Fruit fly (Drosophila melanogaster) whole organism, embryonic: Measurements from ENCODE around the gene CG42814.

Experiments
- Bgb ChIP-seq: fragments of 200-800 bp; sonication (Bioruptor generic); IDR thresholded peaks from 2 replicates; pipeline ENCODE4 v1.3.6; 2022; ENCODE audit warnings: missing biosample characterization, missing genetic modification characterization; ENCODE audit not compliant: partially characterized antibody
- BtbVII ChIP-seq: fragments of 200-800 bp; sonication (Bioruptor generic); optimal IDR thresholded peaks from 3 replicates; lab custom pipeline; 2017; ENCODE audit warnings: missing biosample characterization, mild to moderate bottlenecking, missing genetic modification characterization
- CG10147 ChIP-seq: fragments of 200-800 bp; sonication (Bioruptor generic); optimal IDR thresholded peaks from 2 replicates; lab custom pipeline; 2019; ENCODE audit warnings: missing biosample characterization, mild to moderate bottlenecking, missing genetic modification characterization, moderate library complexity
- CG11696 ChIP-seq: fragments of 200-800 bp; sonication (Bioruptor generic); IDR thresholded peaks from 2 replicates; pipeline ENCODE4 v1.3.6; 2022; ENCODE audit warnings: missing biosample characterization, missing genetic modification characterization
- CG12769 ChIP-seq: fragments of 200-800 bp; sonication (Bioruptor generic); optimal IDR thresholded peaks from 2 replicates; lab custom pipeline; 2019; ENCODE audit warnings: missing biosample characterization, mild to moderate bottlenecking, missing genetic modification characterization, moderate library complexity
- CG14050 ChIP-seq: fragments of 200-800 bp; sonication (Bioruptor generic); IDR thresholded peaks from 3 replicates; pipeline ENCODE4 v1.3.6; 2022; ENCODE audit warnings: missing biosample characterization, missing genetic modification characterization
- CG15601 ChIP-seq: fragments of 200-800 bp; sonication (Bioruptor generic); optimal IDR thresholded peaks from 3 replicates; lab custom pipeline; 2019; ENCODE audit warnings: missing biosample characterization, mild to moderate bottlenecking, missing genetic modification characterization, moderate library complexity
- CG17328 ChIP-seq: fragments of 200-800 bp; sonication (Bioruptor generic); IDR thresholded peaks from 2 replicates; pipeline ENCODE4 v1.3.6; 2022; ENCODE audit warnings: missing biosample characterization, missing genetic modification characterization
- CG17568 ChIP-seq: fragments of 200-800 bp; sonication (Bioruptor generic); optimal IDR thresholded peaks from 2 replicates; lab custom pipeline; 2018; ENCODE audit warnings: missing biosample characterization, mild to moderate bottlenecking, missing genetic modification characterization, moderate library complexity
- CG18011 ChIP-seq: fragments of 200-800 bp; sonication (Bioruptor generic); optimal IDR thresholded peaks from 2 replicates; lab custom pipeline; 2017; ENCODE audit warnings: missing biosample characterization, missing genetic modification characterization, mild to moderate bottlenecking, moderate library complexity, missing genotype
- CG34376 ChIP-seq: fragments of 200-800 bp; sonication (Bioruptor generic); optimal IDR thresholded peaks from 2 replicates; lab custom pipeline; 2018; ENCODE audit warnings: missing biosample characterization, mild to moderate bottlenecking, missing genetic modification characterization
- CG4282 ChIP-seq: fragments of 200-800 bp; sonication (Bioruptor generic); optimal IDR thresholded peaks from 2 replicates; lab custom pipeline; 2016; ENCODE audit warnings: missing biosample characterization, missing genetic modification characterization
- CG7963 ChIP-seq: fragments of 200-800 bp; sonication (Bioruptor generic); IDR thresholded peaks from 3 replicates; pipeline ENCODE4 v1.3.6; 2022; ENCODE audit warnings: missing biosample characterization, missing genetic modification characterization; ENCODE audit not compliant: partially characterized antibody
- CG8388 ChIP-seq: fragments of 200-800 bp; sonication (Bioruptor generic); optimal IDR thresholded peaks from 2 replicates; lab custom pipeline; 2019; ENCODE audit warnings: missing biosample characterization, mild to moderate bottlenecking, missing genetic modification characterization, moderate library complexity
- CkIIα-i1 ChIP-seq: fragments of 200-800 bp; sonication (Bioruptor generic); IDR thresholded peaks from 2 replicates; pipeline ENCODE4 v1.3.6; 2022; ENCODE audit warnings: missing biosample characterization, missing genetic modification characterization
- CoRest ChIP-seq: fragments of 200-800 bp; sonication (Bioruptor generic); optimal IDR thresholded peaks from 3 replicates; lab custom pipeline; 2018; ENCODE audit warnings: missing biosample characterization, mild to moderate bottlenecking, missing genetic modification characterization, moderate library complexity
- D19A ChIP-seq: fragments of 200-800 bp; optimal IDR thresholded peaks from 3 replicates; lab custom pipeline; 2019; ENCODE audit warnings: missing biosample characterization, mild to moderate bottlenecking, missing genetic modification characterization, moderate library complexity
- D19B ChIP-seq: fragments of 200-800 bp; sonication (Bioruptor generic); optimal IDR thresholded peaks from 2 replicates; lab custom pipeline; 2017; ENCODE audit warnings: missing biosample characterization, mild to moderate bottlenecking, missing genetic modification characterization
- Dip3 ChIP-seq: fragments of 200-800 bp; sonication (Bioruptor generic); optimal IDR thresholded peaks from 3 replicates; lab custom pipeline; 2016; ENCODE audit warnings: missing biosample characterization, missing genetic modification characterization
- Elba2 ChIP-seq: fragments of 200-800 bp; sonication (Bioruptor generic); optimal IDR thresholded peaks from 3 replicates; lab custom pipeline; 2016; ENCODE audit warnings: missing biosample characterization, missing genetic modification characterization
- Gug ChIP-seq: fragments of 200-800 bp; sonication (Bioruptor generic); IDR thresholded peaks from 4 replicates; pipeline ENCODE4 v1.3.6; 2022; ENCODE audit warnings: missing biosample characterization, missing genetic modification characterization
- H2.0 ChIP-seq: fragments of 200-800 bp; sonication (Bioruptor generic); IDR thresholded peaks from 2 replicates; pipeline ENCODE4 v1.3.6; 2022; ENCODE audit warnings: missing biosample characterization, missing genetic modification characterization
- Hsf ChIP-seq: fragments of 200-800 bp; sonication (Bioruptor generic); optimal IDR thresholded peaks from 3 replicates; lab custom pipeline; 2016; ENCODE audit warnings: missing biosample characterization, missing genetic modification characterization
- Jarid2 ChIP-seq: fragments of 200-800 bp; sonication (Bioruptor generic); optimal IDR thresholded peaks from 3 replicates; lab custom pipeline; 2017; ENCODE audit warnings: mild to moderate bottlenecking, missing biosample characterization, missing genetic modification reagents, missing genetic modification characterization
- Lhr ChIP-seq: fragments of 200-800 bp; sonication (Bioruptor generic); optimal IDR thresholded peaks from 3 replicates; lab custom pipeline; 2017; ENCODE audit warnings: mild to moderate bottlenecking, missing biosample characterization, missing genetic modification reagents, missing genetic modification characterization
- MTF-1 ChIP-seq: fragments of 200-800 bp; sonication (Bioruptor generic); optimal IDR thresholded peaks from 2 replicates; lab custom pipeline; 2018; ENCODE audit warnings: missing biosample characterization, mild to moderate bottlenecking, missing genetic modification characterization, borderline replicate concordance
- Mrtf ChIP-seq: fragments of 200-800 bp; sonication (Bioruptor generic); IDR thresholded peaks from 3 replicates; pipeline ENCODE4 v1.3.6; 2022; ENCODE audit warnings: missing biosample characterization, missing genetic modification characterization
- NC2β ChIP-seq: fragments of 200-800 bp; sonication (Bioruptor generic); optimal IDR thresholded peaks from 2 replicates; lab custom pipeline; 2016; ENCODE audit warnings: missing biosample characterization, missing genetic modification characterization
- NfI ChIP-seq: fragments of 200-800 bp; sonication (Bioruptor generic); optimal IDR thresholded peaks from 3 replicates; lab custom pipeline; 2018; ENCODE audit warnings: missing biosample characterization, mild to moderate bottlenecking, missing genetic modification characterization, moderate library complexity
- Trl ChIP-seq, 3 experiments: fragments of >200 bp in 2 of 3; fragments of 200-800 bp in 1 of 3; sonication (Bioruptor generic) in 1 of 3; optimal IDR thresholded peaks; 2 replicates in 1 of 3; 3 replicates in 2 of 3; lab custom pipeline; 2016 to 2017; ENCODE audit warnings: missing biosample characterization in 1 of 3, missing genetic modification characterization in 1 of 3
- Xrp1 ChIP-seq: fragments of 200-800 bp; sonication (Bioruptor generic); IDR thresholded peaks from 2 replicates; pipeline ENCODE4 v1.3.6; 2022; ENCODE audit warnings: missing biosample characterization, missing genetic modification characterization
- ac ChIP-seq: fragments of 200-800 bp; sonication (Bioruptor generic); optimal IDR thresholded peaks from 3 replicates; lab custom pipeline; 2017; ENCODE audit warnings: missing biosample characterization, mild to moderate bottlenecking, missing genetic modification characterization
- br ChIP-seq: fragments of >200 bp; optimal IDR thresholded peaks from 2 replicates; lab custom pipeline; 2017
- ci ChIP-seq: fragments of 200-800 bp; sonication (Bioruptor generic); IDR thresholded peaks from 3 replicates; pipeline ENCODE4 v1.3.6; 2022; ENCODE audit warnings: missing biosample characterization, missing genetic modification characterization
- croc ChIP-seq: fragments of 200-800 bp; sonication (Bioruptor generic); conservative IDR thresholded peaks from 3 replicates; pipeline ENCODE4 v1.3.6; 2022; ENCODE audit warnings: missing biosample characterization, missing genetic modification characterization
- da ChIP-seq: fragments of 200-800 bp; sonication (Bioruptor generic); optimal IDR thresholded peaks from 2 replicates; lab custom pipeline; 2016; ENCODE audit warnings: missing biosample characterization, missing genetic modification characterization
- emc ChIP-seq: fragments of 200-800 bp; sonication (Bioruptor generic); optimal IDR thresholded peaks from 2 replicates; lab custom pipeline; 2016; ENCODE audit warnings: missing biosample characterization, missing genetic modification characterization
- hkb ChIP-seq, 2 experiments: fragments of 200-800 bp in 1 of 2; fragments of >200 bp in 1 of 2; sonication (Bioruptor generic) in 1 of 2; IDR thresholded peaks in 1 of 2; optimal IDR thresholded peaks in 1 of 2; 2 replicates each; pipeline versions ENCODE4 v1.3.6 to Lab custom; 2017 to 2022; ENCODE audit warnings: missing biosample characterization in 1 of 2, missing genetic modification characterization in 1 of 2
- kay ChIP-seq: fragments of 200-800 bp; sonication (Bioruptor generic); optimal IDR thresholded peaks from 2 replicates; lab custom pipeline; 2016; ENCODE audit warnings: missing biosample characterization, missing genetic modification characterization
- nerfin-1 ChIP-seq: fragments of 200-800 bp; sonication (Bioruptor generic); optimal IDR thresholded peaks from 3 replicates; lab custom pipeline; 2019; ENCODE audit warnings: missing biosample characterization, mild to moderate bottlenecking, missing genetic modification characterization, moderate library complexity
- org-1 ChIP-seq: fragments of 200-800 bp; sonication (Bioruptor generic); optimal IDR thresholded peaks from 2 replicates; lab custom pipeline; 2017; ENCODE audit warnings: missing biosample characterization, missing genetic modification characterization
- pzg ChIP-seq: fragments of 200-800 bp; sonication (Bioruptor generic); optimal IDR thresholded peaks from 3 replicates; lab custom pipeline; 2018; ENCODE audit warnings: missing biosample characterization, mild to moderate bottlenecking, missing genetic modification characterization, moderate library complexity
- row ChIP-seq: fragments of 200-800 bp; sonication (Bioruptor generic); IDR thresholded peaks from 3 replicates; pipeline ENCODE4 v1.3.6; 2022; ENCODE audit warnings: missing biosample characterization, missing genetic modification characterization
- sens ChIP-seq: fragments of 200-800 bp; sonication (Bioruptor generic); peaks from one replicate; lab custom pipeline; 2016; ENCODE audit warnings: missing biosample characterization, missing genetic modification characterization
- tio ChIP-seq: fragments of 200-800 bp; sonication (Bioruptor generic); optimal IDR thresholded peaks from 2 replicates; lab custom pipeline; 2017; ENCODE audit warnings: missing biosample characterization, missing genetic modification characterization, inconsistent platforms
- tll ChIP-seq, 2 experiments: fragments of 200-800 bp in 1 of 2; fragments of >200 bp in 1 of 2; sonication (Bioruptor generic) in 1 of 2; optimal IDR thresholded peaks; 2 replicates each; lab custom pipeline; 2017 to 2019; ENCODE audit warnings: missing biosample characterization in 2 of 2, missing genetic modification characterization in 2 of 2, mild to moderate bottlenecking in 1 of 2, moderate library complexity in 1 of 2
- vfl ChIP-seq: fragments of 200-800 bp; sonication (Bioruptor generic); optimal IDR thresholded peaks from 2 replicates; lab custom pipeline; 2016; ENCODE audit warnings: missing biosample characterization, missing genetic modification characterization
- wor ChIP-seq: fragments of 200-800 bp; sonication (Bioruptor generic); IDR thresholded peaks from 2 replicates; pipeline ENCODE4 v1.3.6; 2022; ENCODE audit warnings: missing biosample characterization, missing genetic modification characterization

The CG42814 gene

DNA sequence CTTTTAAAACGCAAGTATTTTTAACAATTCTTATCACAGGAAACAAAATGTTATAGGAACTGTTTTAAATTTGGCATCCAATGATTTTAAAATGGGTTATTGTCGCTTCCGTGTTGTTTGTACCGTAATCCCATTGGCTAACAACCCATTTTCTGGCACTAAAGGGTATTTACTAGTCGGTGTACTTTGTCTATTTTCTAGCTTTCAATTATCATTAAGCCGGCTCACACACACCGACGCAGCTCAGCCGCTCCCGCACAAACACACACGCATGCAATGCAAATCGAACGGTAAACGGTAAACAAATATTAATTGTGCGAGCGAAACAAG, 15.1 kb upstream of the CG42814 start:
- TF ChIP-seq hkb (optimal IDR thresholded peaks at IDR 0.05; lab: Kevin White, UChicago) (no peak), hkb (GFP tag; IDR thresholded peaks at IDR 0.05; lab: Robert Waterston, UW) (0 out of 2 replicates have a peak, but pooled peaks have one; percentile 18), MTF-1 (no peak), Xrp1 (GFP tag; lab: Robert Waterston, UW) (peak; percentile 35; the same call in 1 of the 2 replicates), tll (GFP tag; optimal IDR thresholded peaks at IDR 0.05; lab: Kevin White, UChicago) (no peak), ci (GFP tag; lab: Robert Waterston, UW) (0 out of 3 replicates have a peak, but pooled peaks have one; percentile 16), Dip3 (GFP tag; lab: Kevin White, UChicago) (no peak), Jarid2 (GFP tag; lab: Kevin White, UChicago) (no peak), CG14050 (GFP tag; lab: Robert Waterston, UW) (no peak), D19B (GFP tag; lab: Kevin White, UChicago) (peak; percentile 16), CG17328 (peak; percentile 42; the same call in 1 of the 2 replicates), sens (peak; percentile 82), CG15601 (peak; percentile 9), D19A (tag; lab: Kevin White, UChicago) (peak; percentile 97), row (GFP tag; lab: Robert Waterston, UW) (peak; percentile 26; the same call in 2 of the 3 replicates), CG12769 (no peak), CG11696 (GFP tag; lab: Robert Waterston, UW) (0 out of 2 replicates have a peak, but pooled peaks have one; percentile 8)

dm6 chr3R:27240967-27241366, 11.7 kb upstream of the CG42814 start, which contains the start of gene CG17991:
Gene CG17991 (plus strand): TSS chr3R:27241267.
- TF ChIP-seq Lhr = no peak
- TF ChIP-seq org-1 (GFP tag; lab: Kevin White, UChicago) = no peak
- no peak for TF ChIP-seq Bgb (GFP tag; lab: Robert Waterston, UW)
- TF ChIP-seq Mrtf (GFP tag; lab: Robert Waterston, UW) = no peak
- TF ChIP-seq croc = no peak
- TF ChIP-seq CG10147 (GFP tag; lab: Kevin White, UChicago) = no peak
- no peak for TF ChIP-seq kay
- no peak for TF ChIP-seq pzg (GFP tag; lab: Kevin White, UChicago)
- no peak for TF ChIP-seq CG4282
- no peak for TF ChIP-seq Gug (GFP tag; lab: Robert Waterston, UW)
- TF ChIP-seq CG8388 (GFP tag; lab: Kevin White, UChicago) = no peak
- no peak for TF ChIP-seq br (lab: Kevin White, UChicago)
- no peak for TF ChIP-seq NC2β
- no peak for TF ChIP-seq BtbVII
- no peak for TF ChIP-seq nerfin-1 (tag; lab: Kevin White, UChicago)
- TF ChIP-seq tio (GFP tag; lab: Kevin White, UChicago) = no peak

DNA sequence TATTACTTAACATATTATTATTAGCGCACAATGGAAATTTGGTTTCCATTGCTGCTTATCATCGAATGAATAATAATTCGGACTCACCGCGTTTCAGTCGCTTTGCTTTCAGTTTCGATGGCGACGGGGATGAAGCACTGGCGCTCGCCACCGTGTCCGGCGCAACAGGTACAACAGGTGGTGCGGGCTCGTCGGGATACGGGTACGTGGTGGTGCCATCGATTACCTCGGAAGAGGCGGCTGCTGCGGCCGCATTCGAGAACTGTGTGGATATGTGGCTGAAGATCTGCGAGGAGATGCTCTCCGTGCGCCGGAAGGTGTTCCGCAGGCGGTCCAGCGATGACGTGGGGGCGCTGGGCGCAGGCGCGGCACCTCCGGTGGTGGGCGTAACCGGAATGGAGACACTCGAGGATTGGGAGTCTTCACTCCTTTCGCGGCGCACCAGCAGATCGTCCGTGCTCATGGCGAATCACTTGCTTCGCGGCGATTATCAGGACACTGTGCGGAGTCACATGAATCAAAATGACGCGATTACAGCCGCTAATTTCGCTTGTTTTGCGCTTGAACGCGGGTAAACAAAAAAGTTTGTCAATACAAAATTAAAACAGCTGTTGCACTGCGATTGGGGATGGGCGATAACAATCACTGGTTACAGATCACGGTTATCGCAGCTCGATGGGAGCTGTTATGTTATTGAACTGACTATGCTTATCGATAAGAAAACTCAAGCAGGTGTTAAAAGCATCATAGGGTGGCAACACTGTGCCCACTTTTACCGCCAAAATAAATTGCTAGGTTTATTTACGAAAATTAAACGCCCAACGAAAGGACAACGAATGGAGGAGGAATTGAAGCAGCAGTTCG, 9.4 kb upstream of the CG42814 start, which contains the start of the genes CG31064 and PolA2:
Gene CG31064 (minus strand): TSS at position 648 of the 864 bp plus-strand sequence.
Gene PolA2 (plus strand): TSS at position 726 of the 864 bp plus-strand sequence.
- TF ChIP-seq emc (GFP tag; lab: Kevin White, UChicago) (no peak), CkIIα-i1 (no peak), CG34376 (GFP tag; lab: Kevin White, UChicago) (peak; percentile 6), wor (no peak), CG18011 (GFP tag; lab: Kevin White, UChicago) (peak; percentile 17), Elba2 (GFP tag; lab: Kevin White, UChicago) (peak; percentile 0), CoRest (tag; lab: Kevin White, UChicago) (peak; percentile 22), CG7963 (GFP tag; lab: Robert Waterston, UW) (peak; percentile 77), Hsf (GFP tag; lab: Kevin White, UChicago) (peak; percentile 3), NfI (GFP tag; lab: Kevin White, UChicago) (peak; percentile 5), Trl (optimal IDR thresholded peaks at IDR 0.05; lab: Kevin White, UChicago) (no peak), Trl (GFP tag; optimal IDR thresholded peaks at IDR 0.05; lab: Kevin White, UChicago) (no peak), CG17568 (GFP tag; lab: Kevin White, UChicago) (no peak), H2.0 (no peak), ac (GFP tag; lab: Kevin White, UChicago) (peak; percentile 71), vfl (GFP tag; lab: Kevin White, UChicago) (peak; percentile 13), da (GFP tag; lab: Kevin White, UChicago) (peak; percentile 35)
